Worm (Caenorhabditis elegans): Measurements from ENCODE around the gene srbc-1.

srbc-1 gene

DNA sequence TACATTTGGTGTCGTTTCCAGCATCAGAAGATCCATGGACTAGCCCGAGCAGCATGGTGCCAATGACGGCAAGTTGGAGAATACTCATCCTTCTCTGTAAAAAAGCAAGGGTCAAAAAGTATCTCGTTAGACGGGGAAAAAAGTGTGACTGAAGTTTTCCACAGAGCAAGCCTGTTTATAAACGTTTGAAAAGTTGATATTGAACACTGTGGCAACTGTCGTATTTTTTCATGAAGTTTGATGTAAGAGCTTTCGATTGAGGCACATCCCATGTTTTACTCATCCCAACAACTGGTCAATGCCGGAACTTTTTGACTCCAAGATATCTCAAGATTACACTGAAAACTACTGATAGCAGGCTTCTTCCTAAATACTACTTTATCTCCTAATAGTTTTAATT is 17.2 kb upstream of the srbc-1 start, which contains the start of gene F35F10.13:
Gene F35F10.13, minus strand, starts transcription at position 101 of the 400 bp plus-strand sequence.
- no peak for TF ChIP-seq skn-1 (tag; optimal IDR thresholded peaks at IDR 0.05)
- TF ChIP-seq mml-1 (tag; optimal IDR thresholded peaks at IDR 0.05) = no peak
- no peak for TF ChIP-seq R02D3.7 (tag; optimal IDR thresholded peaks at IDR 0.05)
- TF ChIP-seq daf-12 (tag; optimal IDR thresholded peaks at IDR 0.05) = no peak
- no peak for TF ChIP-seq zag-1 (tag; optimal IDR thresholded peaks at IDR 0.05)
- TF ChIP-seq ztf-4 (tag; optimal IDR thresholded peaks at IDR 0.05) = no peak
- TF ChIP-seq ztf-11 (tag; optimal IDR thresholded peaks at IDR 0.05) = no peak

ce11 chrV:3316108-3316507 is 14.3 kb upstream of the srbc-1 start, which contains the start of gene F35F10.1:
TSS of gene F35F10.1 (plus strand) at chrV:3316307.
- no peak for TF ChIP-seq nhr-76 (tag; optimal IDR thresholded peaks at IDR 0.05)
- TF ChIP-seq lsy-12 (tag; optimal IDR thresholded peaks at IDR 0.05) = no peak

DNA sequence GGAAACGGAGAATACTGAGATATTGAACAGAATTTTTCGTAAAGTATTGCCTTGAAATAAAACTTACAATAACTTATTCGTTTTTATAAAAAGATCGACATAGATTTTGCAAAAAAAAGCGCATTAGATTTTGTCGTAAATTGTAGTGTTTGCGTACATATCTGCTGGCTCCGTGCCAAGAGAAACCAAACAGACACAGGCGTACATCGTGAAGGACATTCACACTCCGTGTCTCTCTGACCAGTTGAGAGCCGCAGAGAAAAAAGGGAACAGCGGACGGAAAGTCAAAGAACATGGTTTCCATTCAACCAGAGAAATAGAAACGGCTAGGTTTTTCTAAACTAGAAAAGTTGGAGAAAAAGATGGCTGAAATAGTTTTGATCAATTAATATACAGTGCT is 13.5 kb upstream of the srbc-1 start, which contains the start of gene arrd-19:
Gene arrd-19, minus strand, starts transcription at position 209 of the 400 bp plus-strand sequence.
- no peak for TF ChIP-seq nhr-67 (tag; optimal IDR thresholded peaks at IDR 0.05)
- TF ChIP-seq elt-2 (tag; optimal IDR thresholded peaks at IDR 0.05) = peak; percentile 46
- TF ChIP-seq fkh-2 (tag; optimal IDR thresholded peaks at IDR 0.05) = no peak
- TF ChIP-seq skn-1 (tag; optimal IDR thresholded peaks at IDR 0.05) = no peak
- TF ChIP-seq mml-1 (tag; optimal IDR thresholded peaks at IDR 0.05) = no peak
- no peak for TF ChIP-seq zag-1 (tag; optimal IDR thresholded peaks at IDR 0.05)
- TF ChIP-seq elt-1 (tag; optimal IDR thresholded peaks at IDR 0.05) = no peak
- no peak for TF ChIP-seq nhr-77 (tag; optimal IDR thresholded peaks at IDR 0.05)
- TF ChIP-seq ceh-9 (tag; optimal IDR thresholded peaks at IDR 0.05) = no peak
- TF ChIP-seq mdl-1 (tag; optimal IDR thresholded peaks at IDR 0.05) = no peak
- TF ChIP-seq jun-1 (tag; optimal IDR thresholded peaks at IDR 0.05) = peak; percentile 13
- no peak for TF ChIP-seq ceh-16 (tag; optimal IDR thresholded peaks at IDR 0.05)
- TF ChIP-seq egl-5 (tag; optimal IDR thresholded peaks at IDR 0.05) = peak; percentile 75
- peak; percentile 72 for TF ChIP-seq nhr-43 (tag; optimal IDR thresholded peaks at IDR 0.05; ENCODE audit: poor library complexity, severe bottlenecking)
- TF ChIP-seq fos-1 (tag; optimal IDR thresholded peaks at IDR 0.05) = no peak
- peak; percentile 85 for TF ChIP-seq nhr-23 (tag; optimal IDR thresholded peaks at IDR 0.05)
- TF ChIP-seq lin-39 (tag; optimal IDR thresholded peaks at IDR 0.05) = peak; percentile 60
- no peak for TF ChIP-seq nhr-28 (tag; optimal IDR thresholded peaks at IDR 0.05)
- TF ChIP-seq ztf-4 (tag; optimal IDR thresholded peaks at IDR 0.05) = no peak
- no peak for TF ChIP-seq aly-2 (tag; optimal IDR thresholded peaks at IDR 0.05)
- no peak for TF ChIP-seq unc-39 (tag; optimal IDR thresholded peaks at IDR 0.05)
- TF ChIP-seq tbx-2 (tag; optimal IDR thresholded peaks at IDR 0.05) = peak; percentile 38
- TF ChIP-seq unc-62 (GFP tag; optimal IDR thresholded peaks at IDR 0.05) = no peak
- TF ChIP-seq ceh-28 (tag; optimal IDR thresholded peaks at IDR 0.05) = peak; percentile 52
- no peak for TF ChIP-seq nhr-12 (tag; optimal IDR thresholded peaks at IDR 0.05)
- TF ChIP-seq ceh-82 (tag; optimal IDR thresholded peaks at IDR 0.05) = no peak
- TF ChIP-seq fkh-10 (GFP tag; optimal IDR thresholded peaks at IDR 0.05) = no peak
- no peak for TF ChIP-seq lsy-12 (tag; optimal IDR thresholded peaks at IDR 0.05)
- peak; percentile 84 for TF ChIP-seq hmg-11 (tag; optimal IDR thresholded peaks at IDR 0.05)
- TF ChIP-seq pqm-1 (tag; optimal IDR thresholded peaks at IDR 0.05) = peak; percentile 11
- TF ChIP-seq ztf-11 (tag; optimal IDR thresholded peaks at IDR 0.05) = no peak
- TF ChIP-seq sea-2 (GFP tag; optimal IDR thresholded peaks at IDR 0.05) = no peak
- peak; percentile 92 for TF ChIP-seq nhr-25 (tag; optimal IDR thresholded peaks at IDR 0.05)
- peak; percentile 45 for TF ChIP-seq snpc-4 (tag; optimal IDR thresholded peaks at IDR 0.05)
- TF ChIP-seq egl-27 (tag; optimal IDR thresholded peaks at IDR 0.05) = no peak
- peak; percentile 70 for TF ChIP-seq lin-15B (tag; optimal IDR thresholded peaks at IDR 0.05)
- no peak for TF ChIP-seq ZK546.5 (tag; optimal IDR thresholded peaks at IDR 0.05)
- TF ChIP-seq elt-3 (tag; optimal IDR thresholded peaks at IDR 0.05) = peak in 1 of 3 experiments; percentile 39
- TF ChIP-seq nfya-1 (tag; optimal IDR thresholded peaks at IDR 0.05; ENCODE audit: insufficient read depth) = peak; percentile 83
- TF ChIP-seq nhr-11 (tag; optimal IDR thresholded peaks at IDR 0.05) = no peak
- TF ChIP-seq R02D3.7 (tag; optimal IDR thresholded peaks at IDR 0.05) = no peak
- TF ChIP-seq ama-1 (optimal IDR thresholded peaks at IDR 0.05) = no peak
- no peak for TF ChIP-seq eor-1 (tag; optimal IDR thresholded peaks at IDR 0.05)
- TF ChIP-seq daf-12 (tag; optimal IDR thresholded peaks at IDR 0.05) = no peak
- TF ChIP-seq nhr-76 (tag; optimal IDR thresholded peaks at IDR 0.05) = no peak
- no peak for TF ChIP-seq nhr-237 (tag; optimal IDR thresholded peaks at IDR 0.05)
- peak; percentile 89 for TF ChIP-seq pha-4 (tag; optimal IDR thresholded peaks at IDR 0.05)
